Fruit fly (Drosophila melanogaster): ENCODE measurements around the gene Mdh1.

- no peak for TF ChIP-seq bab1 (GFP tag; optimal IDR thresholded peaks at IDR 0.05)
- TF ChIP-seq CG14711 (tag; optimal IDR thresholded peaks at IDR 0.05), result no peak
Observed at dm6 chr2L:10393467-10393866, 2.7 kb downstream of the Mdh1 start.
